Fruit fly (Drosophila melanogaster): Measurements from ENCODE around the gene CG15432.

The CG15432 gene

dm6 chr2L:4458119-4459056 lies 16.3 kb downstream of the CG15432 start, which contains the start of gene RpL27A (continued):
- TF ChIP-seq gcm (GFP tag; optimal IDR thresholded peaks at IDR 0.05) = peak; percentile 71
- peak; percentile 55 for TF ChIP-seq eyg (GFP tag; optimal IDR thresholded peaks at IDR 0.05)
- TF ChIP-seq CG10959 (GFP tag; IDR thresholded peaks at IDR 0.05) = peak; percentile 52
- TF ChIP-seq CG18599 (GFP tag; optimal IDR thresholded peaks at IDR 0.05) = peak; percentile 83
- peak; percentile 44 for TF ChIP-seq CG4617 (GFP tag; optimal IDR thresholded peaks at IDR 0.05; ENCODE audit: borderline replicate concordance)
- TF ChIP-seq fd102C (GFP tag; optimal IDR thresholded peaks at IDR 0.05) = peak; percentile 58
- peak; percentile 63 for TF ChIP-seq kni (GFP tag; optimal IDR thresholded peaks at IDR 0.05)
- peak; percentile 64; the same call in 2 of the 3 replicates for TF ChIP-seq so (GFP tag; IDR thresholded peaks at IDR 0.05)
- TF ChIP-seq CG33557 (GFP tag; optimal IDR thresholded peaks at IDR 0.05) = peak; percentile 74
- peak; percentile 71 for TF ChIP-seq CG43689 (GFP tag; IDR thresholded peaks at IDR 0.05)
- peak; percentile 71 for TF ChIP-seq sna (GFP tag; IDR thresholded peaks at IDR 0.05; ENCODE audit: partially characterized antibody)
- peak; percentile 30; the same call in 1 of the 2 replicates for TF ChIP-seq Xrp1 (GFP tag; IDR thresholded peaks at IDR 0.05)
- TF ChIP-seq CG2129 (GFP tag; IDR thresholded peaks at IDR 0.05; ENCODE audit: partially characterized antibody) = no peak
- TF ChIP-seq CG4360 (GFP tag; IDR thresholded peaks at IDR 0.05) = peak; percentile 58; the same call in 1 of the 2 replicates
- TF ChIP-seq odd (GFP tag; optimal IDR thresholded peaks at IDR 0.05) = peak; percentile 85
- TF ChIP-seq Spps (tag; optimal IDR thresholded peaks at IDR 0.05) = peak; percentile 29
- TF ChIP-seq schlank (tag; optimal IDR thresholded peaks at IDR 0.05) = peak; percentile 84
- peak; percentile 67 for TF ChIP-seq CG30403 (GFP tag; optimal IDR thresholded peaks at IDR 0.05)
- peak; percentile 83 for TF ChIP-seq CG31441 (GFP tag; IDR thresholded peaks at IDR 0.05)
- peak; percentile 68 for TF ChIP-seq E2f2 (GFP tag; IDR thresholded peaks at IDR 0.05)
- peak; percentile 74 for TF ChIP-seq ac (GFP tag; optimal IDR thresholded peaks at IDR 0.05)
- peak; percentile 58 for TF ChIP-seq CG3163 (GFP tag; optimal IDR thresholded peaks at IDR 0.05)
- peak; percentile 66 for TF ChIP-seq cas (GFP tag; IDR thresholded peaks at IDR 0.05)
- no peak for TF ChIP-seq CG14965 (GFP tag; optimal IDR thresholded peaks at IDR 0.05; ENCODE audit: borderline replicate concordance)
- peak; percentile 99 for TF ChIP-seq YL-1 (GFP tag; optimal IDR thresholded peaks at IDR 0.05)
- no peak for TF ChIP-seq br (optimal IDR thresholded peaks at IDR 0.05)
- TF ChIP-seq ase (GFP tag; IDR thresholded peaks at IDR 0.05) = peak; percentile 37; the same call in 1 of the 3 replicates
- peak; percentile 68 for TF ChIP-seq lmd (GFP tag; IDR thresholded peaks at IDR 0.05)
- TF ChIP-seq CG17186 (GFP tag; optimal IDR thresholded peaks at IDR 0.05) = peak; percentile 45
- TF ChIP-seq HLH3B (GFP tag; IDR thresholded peaks at IDR 0.05) = peak; percentile 70
- peak; percentile 12 for TF ChIP-seq da (GFP tag; optimal IDR thresholded peaks at IDR 0.05)
- TF ChIP-seq her (GFP tag; optimal IDR thresholded peaks at IDR 0.05) = peak; percentile 71
- TF ChIP-seq CG4282 (GFP tag; optimal IDR thresholded peaks at IDR 0.05) = no peak
- peak; percentile 44; the same call in 1 of the 2 replicates for TF ChIP-seq tna (GFP tag; IDR thresholded peaks at IDR 0.05; ENCODE audit: partially characterized antibody)
- TF ChIP-seq CG3726 (GFP tag; IDR thresholded peaks at IDR 0.05) = 0 out of 3 replicates have a peak, but pooled peaks have one; percentile 44
- peak; percentile 69 for TF ChIP-seq Hand (GFP tag; optimal IDR thresholded peaks at IDR 0.05)
- peak; percentile 80 for TF ChIP-seq Rx (GFP tag; IDR thresholded peaks at IDR 0.05)
- no peak for TF ChIP-seq z (GFP tag; IDR thresholded peaks at IDR 0.05)
- TF ChIP-seq ERR (GFP tag; optimal IDR thresholded peaks at IDR 0.05) = peak; percentile 57
- TF ChIP-seq CG3281 (GFP tag; optimal IDR thresholded peaks at IDR 0.05) = peak; percentile 81
- peak; percentile 51 for TF ChIP-seq Atf3 (GFP tag; optimal IDR thresholded peaks at IDR 0.05)
- TF ChIP-seq crp (GFP tag; optimal IDR thresholded peaks at IDR 0.05) = peak in 1 of 2 experiments; percentile 39
- peak; percentile 61 for TF ChIP-seq CG4854 (GFP tag; optimal IDR thresholded peaks at IDR 0.05)
- TF ChIP-seq fd64A (GFP tag; optimal IDR thresholded peaks at IDR 0.05) = peak; percentile 80
- TF ChIP-seq Tbp (GFP tag; optimal IDR thresholded peaks at IDR 0.05) = no peak
- TF ChIP-seq CG8478 (optimal IDR thresholded peaks at IDR 0.05) = no peak
- peak; percentile 65 for TF ChIP-seq D19A (tag; optimal IDR thresholded peaks at IDR 0.05)
- peak; percentile 63 for TF ChIP-seq CG13424 (tag; optimal IDR thresholded peaks at IDR 0.05)
